Fruit fly (Drosophila melanogaster): Measurements from ENCODE around the gene Sgs4.

- TF ChIP-seq Hr78 (GFP tag; optimal IDR thresholded peaks at IDR 0.05) (no peak), CG9817 (tag; optimal IDR thresholded peaks at IDR 0.05) (no peak), Eip74EF (GFP tag; optimal IDR thresholded peaks at IDR 0.05) (no peak)
These were observed 38.5 kb downstream of the Sgs4 start for dm6 chrX:3288247-3288838.

Data from whole organism, embryonic.